Fruit fly (Drosophila melanogaster) whole organism, embryonic: ENCODE data around the gene CG42342.

Source experiments
- Abd-B ChIP-seq: fragments of 200-800 bp; sonication (Bioruptor generic); optimal IDR thresholded peaks from 2 replicates; lab custom pipeline; 2018; ENCODE audit warnings: missing biosample characterization, mild to moderate bottlenecking, missing genetic modification characterization, moderate library complexity
- Atf3 ChIP-seq: fragments of 200-800 bp; sonication (Bioruptor generic); optimal IDR thresholded peaks from 3 replicates; lab custom pipeline; 2016; ENCODE audit warnings: missing biosample characterization, missing genetic modification characterization
- B-H2 ChIP-seq: fragments of 200-800 bp; sonication (Bioruptor generic); optimal IDR thresholded peaks from 2 replicates; lab custom pipeline; 2018; ENCODE audit warnings: missing biosample characterization, mild to moderate bottlenecking, missing genetic modification characterization
- Blimp-1 ChIP-seq: fragments of 200-800 bp; sonication (Bioruptor generic); optimal IDR thresholded peaks from 3 replicates; lab custom pipeline; 2018; ENCODE audit warnings: missing biosample characterization, missing genetic modification characterization, mild to moderate bottlenecking, moderate library complexity, missing genetic modification reagents
- CG12391 ChIP-seq: fragments of 200-800 bp; sonication (Bioruptor generic); optimal IDR thresholded peaks from 3 replicates; lab custom pipeline; 2018; ENCODE audit warnings: missing biosample characterization, mild to moderate bottlenecking, missing genetic modification characterization, moderate library complexity
- CG13775 ChIP-seq: fragments of 200-800 bp; sonication (Bioruptor generic); optimal IDR thresholded peaks from 3 replicates; lab custom pipeline; 2017; ENCODE audit warnings: missing biosample characterization, mild to moderate bottlenecking, missing genetic modification characterization
- CG1603 ChIP-seq: fragments of 200-800 bp; sonication (Bioruptor generic); optimal IDR thresholded peaks from 2 replicates; lab custom pipeline; 2019; ENCODE audit warnings: missing biosample characterization, mild to moderate bottlenecking, missing genetic modification characterization, moderate library complexity
- CG17186 ChIP-seq: fragments of 200-800 bp; sonication (Bioruptor generic); optimal IDR thresholded peaks from 3 replicates; lab custom pipeline; 2017; ENCODE audit warnings: missing biosample characterization, missing genetic modification reagents, missing genetic modification characterization
- CG18262 ChIP-seq: fragments of 200-800 bp; optimal IDR thresholded peaks from 3 replicates; lab custom pipeline; 2019; ENCODE audit warnings: missing biosample characterization, mild to moderate bottlenecking, missing genetic modification characterization, moderate library complexity
- CG18599 ChIP-seq: fragments of 200-800 bp; sonication (Bioruptor generic); optimal IDR thresholded peaks from 3 replicates; lab custom pipeline; 2017; ENCODE audit warnings: missing biosample characterization, missing genetic modification characterization, mild to moderate bottlenecking, moderate library complexity, missing genetic modification reagents
- CG18619 ChIP-seq: fragments of 200-800 bp; sonication (Bioruptor generic); optimal IDR thresholded peaks from 3 replicates; lab custom pipeline; 2017; ENCODE audit warnings: missing biosample characterization, mild to moderate bottlenecking, missing genetic modification characterization
- CG30020 ChIP-seq: fragments of 200-800 bp; optimal IDR thresholded peaks from 2 replicates; lab custom pipeline; 2019; ENCODE audit warnings: missing biosample characterization, mild to moderate bottlenecking, missing genetic modification characterization, moderate library complexity
- CG32772 ChIP-seq: fragments of 200-800 bp; sonication (Bioruptor generic); IDR thresholded peaks from 2 replicates; pipeline ENCODE4 v1.3.6; 2022; ENCODE audit warnings: missing biosample characterization, missing genetic modification characterization
- CG33213 ChIP-seq: fragments of 200-800 bp; sonication (Bioruptor generic); optimal IDR thresholded peaks from 3 replicates; lab custom pipeline; 2016; ENCODE audit warnings: missing biosample characterization, missing genetic modification characterization
- CG4424 ChIP-seq: fragments of 200-800 bp; sonication (Bioruptor generic); optimal IDR thresholded peaks from 3 replicates; lab custom pipeline; 2016; ENCODE audit warnings: missing biosample characterization, missing genetic modification characterization
- CG4617 ChIP-seq: fragments of 200-800 bp; sonication (Bioruptor generic); optimal IDR thresholded peaks from 3 replicates; lab custom pipeline; 2016; ENCODE audit warnings: missing biosample characterization, missing genetic modification characterization, borderline replicate concordance
- CG4820 ChIP-seq: fragments of 200-800 bp; sonication (Bioruptor generic); optimal IDR thresholded peaks from 3 replicates; lab custom pipeline; 2016; ENCODE audit warnings: missing biosample characterization, missing genetic modification characterization
- CG6791 ChIP-seq: fragments of 200-800 bp; sonication (Bioruptor generic); IDR thresholded peaks from 3 replicates; pipeline ENCODE4 v1.3.6; 2022; ENCODE audit warnings: missing biosample characterization, missing genetic modification characterization; ENCODE audit not compliant: partially characterized antibody
- CG8924 ChIP-seq: fragments of 200-800 bp; optimal IDR thresholded peaks from 3 replicates; lab custom pipeline; 2019; ENCODE audit warnings: missing biosample characterization, mild to moderate bottlenecking, missing genetic modification characterization, moderate library complexity
- E2f1 ChIP-seq: fragments of 200-800 bp; sonication (Bioruptor generic); IDR thresholded peaks from 2 replicates; pipeline ENCODE4 v1.3.6; 2022; ENCODE audit warnings: missing biosample characterization, missing genetic modification characterization
- ERR ChIP-seq: fragments of 200-800 bp; sonication (Bioruptor generic); optimal IDR thresholded peaks from 2 replicates; lab custom pipeline; 2016; ENCODE audit warnings: missing biosample characterization, missing genetic modification characterization
- Ets65A ChIP-seq: fragments of 200-800 bp; sonication (Bioruptor generic); peaks from one replicate; lab custom pipeline; 2016; ENCODE audit warnings: missing biosample characterization, missing genetic modification characterization
- Ets97D ChIP-seq: fragments of 200-800 bp; sonication (Bioruptor generic); optimal IDR thresholded peaks from 3 replicates; lab custom pipeline; 2016; ENCODE audit warnings: missing biosample characterization, missing genetic modification characterization
- H15 ChIP-seq: fragments of 200-800 bp; sonication (Bioruptor generic); IDR thresholded peaks from 3 replicates; pipeline ENCODE4 v1.3.6; 2022; ENCODE audit warnings: missing biosample characterization, missing genetic modification characterization
- Myb ChIP-seq: fragments of 200-800 bp; sonication (Bioruptor generic); optimal IDR thresholded peaks from 2 replicates; lab custom pipeline; 2016; ENCODE audit warnings: missing biosample characterization, missing genetic modification characterization
- Nf-YB ChIP-seq: fragments of 200-800 bp; sonication (Bioruptor generic); optimal IDR thresholded peaks from 3 replicates; lab custom pipeline; 2019; ENCODE audit warnings: missing biosample characterization, mild to moderate bottlenecking, missing genetic modification characterization, moderate library complexity
- Sry-β ChIP-seq: fragments of 200-800 bp; sonication (Bioruptor generic); optimal IDR thresholded peaks from 2 replicates; lab custom pipeline; 2018; ENCODE audit warnings: missing biosample characterization, mild to moderate bottlenecking, missing genetic modification characterization, moderate library complexity
- Usf ChIP-seq: fragments of 200-800 bp; sonication (Bioruptor generic); optimal IDR thresholded peaks from 2 replicates; lab custom pipeline; 2017; ENCODE audit warnings: missing genotype, missing biosample characterization, missing genetic modification characterization
- bab2 ChIP-seq: fragments of 200-800 bp; sonication (Bioruptor generic); optimal IDR thresholded peaks from 2 replicates; lab custom pipeline; 2016; ENCODE audit warnings: missing biosample characterization, missing genetic modification characterization
- bowl ChIP-seq: fragments of 200-800 bp; sonication (Bioruptor generic); IDR thresholded peaks from 2 replicates; pipeline ENCODE4 v1.3.6; 2022; ENCODE audit warnings: missing biosample characterization, missing genetic modification characterization
- cas ChIP-seq: fragments of 200-800 bp; sonication (Bioruptor generic); IDR thresholded peaks from 2 replicates; pipeline ENCODE4 v1.3.6; 2022; ENCODE audit warnings: missing biosample characterization, missing genetic modification characterization
- chif ChIP-seq, 2 experiments: fragments of 200-800 bp; sonication (Bioruptor generic); optimal IDR thresholded peaks; 3 replicates each; lab custom pipeline; 2016; ENCODE audit warnings: missing biosample characterization in 2 of 2, missing genetic modification characterization in 2 of 2
- crp ChIP-seq, 2 experiments: fragments of 200-800 bp; sonication (Bioruptor generic); optimal IDR thresholded peaks; 2 replicates in 1 of 2; 3 replicates in 1 of 2; lab custom pipeline; 2017; ENCODE audit warnings: missing biosample characterization in 2 of 2, missing genetic modification characterization in 2 of 2, mild to moderate bottlenecking in 1 of 2, moderate library complexity in 1 of 2
- disco-r ChIP-seq: fragments of 200-800 bp; sonication (Bioruptor generic); optimal IDR thresholded peaks from 2 replicates; lab custom pipeline; 2016; ENCODE audit warnings: missing biosample characterization, missing genetic modification characterization
- esg ChIP-seq: fragments of 200-800 bp; sonication (Bioruptor generic); conservative IDR thresholded peaks from 2 replicates; pipeline ENCODE4 v1.3.6; 2022; ENCODE audit warnings: missing biosample characterization, missing genetic modification characterization
- fd102C ChIP-seq: fragments of 200-800 bp; sonication (Bioruptor generic); optimal IDR thresholded peaks from 2 replicates; lab custom pipeline; 2018; ENCODE audit warnings: missing biosample characterization, mild to moderate bottlenecking, missing genetic modification characterization, moderate library complexity
- fd64A ChIP-seq: fragments of 200-800 bp; sonication (Bioruptor generic); optimal IDR thresholded peaks from 3 replicates; lab custom pipeline; 2018; ENCODE audit warnings: missing biosample characterization, mild to moderate bottlenecking, missing genetic modification characterization
- fru ChIP-seq: fragments of >200 bp; optimal IDR thresholded peaks from 2 replicates; lab custom pipeline; 2017
- hkb ChIP-seq, 2 experiments: fragments of 200-800 bp in 1 of 2; fragments of >200 bp in 1 of 2; sonication (Bioruptor generic) in 1 of 2; IDR thresholded peaks in 1 of 2; optimal IDR thresholded peaks in 1 of 2; 2 replicates each; pipeline versions ENCODE4 v1.3.6 to Lab custom; 2017 to 2022; ENCODE audit warnings: missing biosample characterization in 1 of 2, missing genetic modification characterization in 1 of 2
- pum ChIP-seq: fragments of 200-800 bp; sonication (Bioruptor generic); optimal IDR thresholded peaks from 2 replicates; lab custom pipeline; 2016; ENCODE audit warnings: missing biosample characterization, missing genetic modification characterization
- sc ChIP-seq, 3 experiments: fragments of >200 bp in 2 of 3; fragments of 200-800 bp in 1 of 3; sonication (Bioruptor generic) in 1 of 3; optimal IDR thresholded peaks; 2 replicates in 2 of 3; 3 replicates in 1 of 3; lab custom pipeline; 2017; ENCODE audit warnings: mild to moderate bottlenecking in 1 of 3, missing biosample characterization in 1 of 3, missing genetic modification characterization in 1 of 3, missing genetic modification reagents in 1 of 3
- scrt ChIP-seq: fragments of 200-800 bp; sonication (Bioruptor generic); optimal IDR thresholded peaks from 2 replicates; lab custom pipeline; 2018; ENCODE audit warnings: missing biosample characterization, mild to moderate bottlenecking, missing genetic modification characterization, moderate library complexity
- shn ChIP-seq: fragments of 200-800 bp; sonication (Bioruptor generic); optimal IDR thresholded peaks from 3 replicates; lab custom pipeline; 2016; ENCODE audit warnings: missing biosample characterization, missing genetic modification characterization
- twi ChIP-seq: fragments of 200-800 bp; optimal IDR thresholded peaks from 2 replicates; lab custom pipeline; 2019; ENCODE audit warnings: missing biosample characterization, mild to moderate bottlenecking, missing genetic modification characterization, moderate library complexity
- tx ChIP-seq: fragments of 200-800 bp; sonication (Bioruptor generic); optimal IDR thresholded peaks from 2 replicates; lab custom pipeline; 2016; ENCODE audit warnings: missing biosample characterization, missing genetic modification characterization
- unc-4 ChIP-seq: fragments of 200-800 bp; sonication (Bioruptor generic); IDR thresholded peaks from 2 replicates; pipeline ENCODE4 v1.3.6; 2022; ENCODE audit warnings: missing biosample characterization, missing genetic modification characterization; ENCODE audit not compliant: partially characterized antibody
- vvl ChIP-seq: fragments of 200-800 bp; sonication (Bioruptor generic); IDR thresholded peaks from 2 replicates; pipeline ENCODE4 v1.3.6; 2022; ENCODE audit warnings: missing biosample characterization, missing genetic modification characterization

CG42342 gene

DNA sequence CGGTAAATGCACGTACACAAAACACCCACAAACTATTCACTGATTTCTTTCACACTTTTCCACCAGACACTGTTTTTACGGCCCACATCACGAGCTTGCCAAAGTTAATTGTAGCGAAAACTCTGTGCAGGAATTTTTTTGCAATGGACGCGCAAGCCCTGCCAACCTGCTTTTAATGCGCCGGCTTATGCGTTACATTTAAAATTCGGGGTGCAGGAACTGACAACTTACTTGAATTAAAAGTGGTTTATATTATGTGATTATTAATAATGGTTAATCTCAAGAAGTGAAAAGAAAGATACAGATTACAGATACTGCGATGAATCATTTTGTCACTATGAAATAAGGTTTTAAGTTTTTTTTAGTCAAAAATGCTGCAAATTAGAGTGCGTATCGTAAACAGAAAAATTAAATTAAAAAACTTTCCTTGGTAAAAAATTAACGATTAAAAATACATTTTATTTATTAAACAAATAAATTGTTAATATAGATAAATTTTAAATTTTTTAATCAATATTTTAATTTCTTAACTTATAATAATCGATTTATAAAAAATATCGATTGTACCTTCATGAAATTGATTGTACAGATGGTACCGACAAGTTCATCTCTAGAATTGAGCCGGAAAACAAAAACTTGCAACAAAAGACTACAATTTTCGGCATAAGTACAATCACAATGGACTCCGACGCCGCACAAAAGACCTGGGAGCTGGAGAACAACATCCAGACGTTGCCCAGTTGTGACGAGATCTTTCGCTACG lies 32.9 kb upstream of the CG42342 start, which contains the start of the genes CG42232 and CSN5 (continued):
- TF ChIP-seq CG18262 (tag; lab: Kevin White, UChicago) = peak; percentile 51
- TF ChIP-seq vvl (GFP tag; lab: Robert Waterston, UW) = peak; percentile 71
- no peak for TF ChIP-seq fru (lab: Kevin White, UChicago)
- TF ChIP-seq CG4617 (GFP tag; lab: Kevin White, UChicago) = peak; percentile 13
- peak; percentile 32 for TF ChIP-seq Ets97D (GFP tag; lab: Kevin White, UChicago)
- TF ChIP-seq CG18599 (GFP tag; lab: Kevin White, UChicago) = peak; percentile 64
- TF ChIP-seq CG33213 = no peak
- TF ChIP-seq disco-r (GFP tag; lab: Kevin White, UChicago) = no peak
- TF ChIP-seq CG32772 (GFP tag; lab: Robert Waterston, UW) = peak; percentile 17; the same call in 1 of the 2 replicates
- peak; percentile 69 for TF ChIP-seq bab2
- TF ChIP-seq pum (GFP tag; lab: Kevin White, UChicago) = peak; percentile 52
- no peak for TF ChIP-seq sc (optimal IDR thresholded peaks at IDR 0.05; lab: Kevin White, UChicago)
- no peak for TF ChIP-seq sc (GFP tag; optimal IDR thresholded peaks at IDR 0.05; lab: Kevin White, UChicago)
- TF ChIP-seq hkb (optimal IDR thresholded peaks at IDR 0.05; lab: Kevin White, UChicago) = no peak
- peak; percentile 51; the same call in 1 of the 2 replicates for TF ChIP-seq hkb (GFP tag; IDR thresholded peaks at IDR 0.05; lab: Robert Waterston, UW)
- TF ChIP-seq Nf-YB (GFP tag; lab: Kevin White, UChicago) = no peak
- TF ChIP-seq CG6791 = peak; percentile 52; the same call in 1 of the 3 replicates
- TF ChIP-seq CG4424 (GFP tag; lab: Kevin White, UChicago) = peak; percentile 75
- no peak for TF ChIP-seq fd64A
- peak; percentile 37 for TF ChIP-seq CG30020 (tag; lab: Kevin White, UChicago)
- TF ChIP-seq CG18619 (GFP tag; lab: Kevin White, UChicago) = peak; percentile 9
- TF ChIP-seq unc-4 (GFP tag; lab: Robert Waterston, UW) = peak; percentile 50; the same call in 1 of the 2 replicates
- TF ChIP-seq CG17186 (GFP tag; lab: Kevin White, UChicago) = peak; percentile 58
- TF ChIP-seq Myb (GFP tag; lab: Kevin White, UChicago) = peak; percentile 96
- TF ChIP-seq fd102C = no peak
- TF ChIP-seq Usf (GFP tag; lab: Kevin White, UChicago) = peak; percentile 13
- no peak for TF ChIP-seq Blimp-1 (GFP tag; lab: Kevin White, UChicago)
- TF ChIP-seq bowl (GFP tag; lab: Robert Waterston, UW) = no peak
- TF ChIP-seq ERR (GFP tag; lab: Kevin White, UChicago) = no peak
- TF ChIP-seq cas (GFP tag; lab: Robert Waterston, UW) = peak; percentile 31; the same call in 1 of the 2 replicates
- no peak for TF ChIP-seq Abd-B (GFP tag; lab: Kevin White, UChicago)
- TF ChIP-seq CG4820 (GFP tag; lab: Kevin White, UChicago) = peak; percentile 54
- TF ChIP-seq shn (GFP tag; lab: Kevin White, UChicago) = peak; percentile 12
- peak in 1 of 2 experiments; percentile 20 for TF ChIP-seq crp (GFP tag; optimal IDR thresholded peaks at IDR 0.05; lab: Kevin White, UChicago)
- peak; percentile 6 for TF ChIP-seq tx (GFP tag; lab: Kevin White, UChicago)
- no peak for TF ChIP-seq scrt (GFP tag; lab: Kevin White, UChicago)
- TF ChIP-seq E2f1 = peak; percentile 21; the same call in 1 of the 2 replicates
- TF ChIP-seq Sry-β = no peak
- peak; percentile 12 for TF ChIP-seq twi (tag; lab: Kevin White, UChicago)
- TF ChIP-seq Atf3 (GFP tag; lab: Kevin White, UChicago) = no peak
- TF ChIP-seq esg (GFP tag; lab: Robert Waterston, UW) = no peak
- peak; percentile 91 for TF ChIP-seq Ets65A (GFP tag; lab: Kevin White, UChicago)
- peak; percentile 28 to 45 for TF ChIP-seq chif (GFP tag; optimal IDR thresholded peaks at IDR 0.05; lab: Kevin White, UChicago)
- peak; percentile 67 for TF ChIP-seq CG8924
- TF ChIP-seq CG13775 (GFP tag; lab: Kevin White, UChicago) = peak; percentile 80
- TF ChIP-seq CG1603 (tag; lab: Kevin White, UChicago) = no peak
- peak; percentile 82 for TF ChIP-seq CG12391 (tag; lab: Kevin White, UChicago)
- no peak for TF ChIP-seq B-H2 (GFP tag; lab: Kevin White, UChicago)
- TF ChIP-seq H15 (GFP tag; lab: Robert Waterston, UW) = peak; percentile 23; the same call in 1 of the 3 replicates
